Fruit fly (Drosophila melanogaster): ENCODE data around the gene CG13674.

CG13674 gene

DNA sequence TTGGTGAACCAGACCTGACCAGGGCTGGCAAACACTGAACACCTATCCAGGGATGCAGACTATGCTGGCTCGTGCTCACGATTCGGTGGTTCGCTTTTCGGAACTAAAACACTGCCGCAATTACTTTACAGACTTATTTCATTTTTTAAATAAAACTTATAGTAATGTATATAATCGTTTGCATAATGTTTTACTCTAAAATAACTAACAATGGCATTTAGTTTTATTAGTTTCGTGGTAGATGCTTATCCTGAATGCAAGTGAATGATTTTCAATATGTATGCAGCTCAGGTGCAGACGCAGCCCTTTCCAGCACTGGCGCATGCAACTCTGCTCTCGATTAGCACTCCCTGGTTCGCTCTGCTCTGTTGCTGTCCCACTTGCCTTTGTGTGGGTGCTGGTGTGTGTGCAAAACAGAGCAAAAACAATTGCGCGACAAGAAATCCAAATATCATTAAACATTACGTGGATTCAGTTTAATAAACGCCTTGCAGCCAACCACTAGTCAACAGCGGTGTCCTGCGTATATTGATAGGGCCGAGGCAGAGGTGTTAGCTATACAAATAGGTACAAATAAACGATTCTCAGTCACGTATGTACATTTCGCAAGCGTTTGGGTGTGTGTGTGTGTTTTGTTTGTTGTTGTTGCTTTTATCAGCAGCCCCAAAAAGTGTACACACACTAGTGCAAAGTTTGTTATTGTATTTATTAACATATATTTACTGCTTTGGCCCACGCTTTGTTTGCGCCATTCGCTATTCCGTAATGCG, 32.0 kb downstream of the CG13674 start, which contains the start of the genes ERR and Atg18a:
Gene ERR (minus strand): TSS at position 45 of the 770 bp plus-strand sequence.
Gene Atg18a (plus strand): TSS at position 231 of the 770 bp plus-strand sequence.
- TF ChIP-seq ewg (GFP tag; optimal IDR thresholded peaks at IDR 0.05) (no peak), caup (GFP tag; optimal IDR thresholded peaks at IDR 0.05; ENCODE audit: severe bottlenecking) (peak; percentile 74), abd-A (tag; optimal IDR thresholded peaks at IDR 0.05) (no peak), CG15514 (GFP tag; optimal IDR thresholded peaks at IDR 0.05) (peak; percentile 99), Stat92E (GFP tag; optimal IDR thresholded peaks at IDR 0.05) (peak in 1 of 3 experiments; percentile 7), Deaf1 (tag; optimal IDR thresholded peaks at IDR 0.05) (peak; percentile 28), gsb (GFP tag; IDR thresholded peaks at IDR 0.05) (peak; percentile 61), CG13296 (GFP tag; optimal IDR thresholded peaks at IDR 0.05) (peak; percentile 51), sug (tag; optimal IDR thresholded peaks at IDR 0.05) (peak; percentile 89), Scr (GFP tag; IDR thresholded peaks at IDR 0.05; ENCODE audit: partially characterized antibody) (peak; percentile 73), emc (GFP tag; optimal IDR thresholded peaks at IDR 0.05) (peak; percentile 57), CG8924 (tag; optimal IDR thresholded peaks at IDR 0.05) (peak; percentile 82), Dip2 (GFP tag; IDR thresholded peaks at IDR 0.05) (peak; percentile 61), CG9727 (GFP tag; optimal IDR thresholded peaks at IDR 0.05) (peak; percentile 84), luna (GFP tag; optimal IDR thresholded peaks at IDR 0.05) (peak; percentile 23), CG33557 (GFP tag; optimal IDR thresholded peaks at IDR 0.05) (peak; percentile 76), eyg (GFP tag; optimal IDR thresholded peaks at IDR 0.05) (peak; percentile 36), lola (GFP tag; optimal IDR thresholded peaks at IDR 0.05) (peak in 1 of 3 experiments; percentile 79), HLH3B (GFP tag; IDR thresholded peaks at IDR 0.05) (peak; percentile 80), CG1602 (GFP tag; optimal IDR thresholded peaks at IDR 0.05) (peak; percentile 89), tgo (GFP tag; IDR thresholded peaks at IDR 0.05) (peak; percentile 85), p53 (GFP tag; optimal IDR thresholded peaks at IDR 0.05) (peak; percentile 8), CG11560 (tag; IDR thresholded peaks at IDR 0.05) (peak; percentile 80), CG3407 (GFP tag; optimal IDR thresholded peaks at IDR 0.05) (peak; percentile 28), gcm (GFP tag; optimal IDR thresholded peaks at IDR 0.05) (peak; percentile 49), CTCF (GFP tag; optimal IDR thresholded peaks at IDR 0.05) (no peak), CG6254 (GFP tag; optimal IDR thresholded peaks at IDR 0.05) (peak; percentile 34), pros (GFP tag; optimal IDR thresholded peaks at IDR 0.05) (no peak), CG4854 (GFP tag; optimal IDR thresholded peaks at IDR 0.05) (peak; percentile 61), org-1 (GFP tag; optimal IDR thresholded peaks at IDR 0.05) (peak; percentile 30), vnd (GFP tag; IDR thresholded peaks at IDR 0.05; ENCODE audit: partially characterized antibody) (peak; percentile 60; the same call in 2 of the 3 replicates), B-H2 (GFP tag; optimal IDR thresholded peaks at IDR 0.05) (peak; percentile 85), CG8765 (GFP tag; IDR thresholded peaks at IDR 0.05) (peak; percentile 69), CG16813 (GFP tag; IDR thresholded peaks at IDR 0.05; ENCODE audit: partially characterized antibody) (peak; percentile 71), CG18476 (GFP tag; optimal IDR thresholded peaks at IDR 0.05) (peak; percentile 74), toy (GFP tag; IDR thresholded peaks at IDR 0.05) (peak; percentile 52; the same call in 1 of the 2 replicates), CG6654 (GFP tag; optimal IDR thresholded peaks at IDR 0.05) (peak; percentile 32), salm (tag; optimal IDR thresholded peaks at IDR 0.05) (peak; percentile 16), nerfin-2 (GFP tag; IDR thresholded peaks at IDR 0.05; ENCODE audit: partially characterized antibody) (0 out of 2 replicates have a peak, but pooled peaks have one; percentile 26), row (GFP tag; IDR thresholded peaks at IDR 0.05) (peak; percentile 98), corto (GFP tag; optimal IDR thresholded peaks at IDR 0.05) (peak; percentile 71), ash1 (GFP tag; optimal IDR thresholded peaks at IDR 0.05) (no peak), so (GFP tag; IDR thresholded peaks at IDR 0.05) (0 out of 3 replicates have a peak, but pooled peaks have one; percentile 66), CG5245 (GFP tag; optimal IDR thresholded peaks at IDR 0.05) (peak; percentile 82), Tbp (GFP tag; optimal IDR thresholded peaks at IDR 0.05) (no peak), Sry-β (GFP tag; optimal IDR thresholded peaks at IDR 0.05) (peak; percentile 76), CG18599 (GFP tag; optimal IDR thresholded peaks at IDR 0.05) (peak; percentile 79), lilli (GFP tag; optimal IDR thresholded peaks at IDR 0.05) (peak; percentile 92)

Measured in whole organism, embryonic.